Worm (Caenorhabditis elegans) whole organism, young adult: ENCODE data around the gene F53A9.6.

Experiments used
- aptf-3 ChIP-seq: fragments of 200-800 bp; sonication (Bioruptor generic); IDR thresholded peaks from 2 replicates; pipeline ENCODE4 v1.3.6; 2022; ENCODE audit warnings: missing genetic modification characterization, missing compliant biosample characterization
- let-526 ChIP-seq: fragments of 200-800 bp; sonication (Bioruptor generic); IDR thresholded peaks from 2 replicates; pipeline ENCODE4 v1.3.6; 2022; ENCODE audit warnings: missing genetic modification reagents, missing genetic modification characterization, missing compliant biosample characterization
- madf-8 ChIP-seq: fragments of 200-800 bp; sonication (Bioruptor generic); conservative IDR thresholded peaks from 2 replicates; pipeline ENCODE4 v1.3.6; 2022; ENCODE audit warnings: missing genetic modification reagents, missing genetic modification characterization, missing compliant biosample characterization

- TF ChIP-seq madf-8 (GFP tag; lab: Robert Waterston, UW) (no peak), aptf-3 (GFP tag; lab: Robert Waterston, UW) (no peak), let-526 (GFP tag; lab: Robert Waterston, UW) (no peak)
Measured at ce11 chrX:8677320-8677719, 36.3 kb downstream of the F53A9.6 start.
